Fruit fly (Drosophila melanogaster) whole organism, embryonic: Measurements from ENCODE around the gene hang.

Source experiments
- Aef1 ChIP-seq: fragments of 200-800 bp; sonication (Bioruptor generic); IDR thresholded peaks from 3 replicates; pipeline ENCODE4 v1.3.6; 2022; ENCODE audit warnings: missing biosample characterization, missing genetic modification characterization
- Bteb2 ChIP-seq: fragments of 200-800 bp; sonication (Bioruptor generic); optimal IDR thresholded peaks from 2 replicates; lab custom pipeline; 2016; ENCODE audit warnings: missing biosample characterization, missing genetic modification characterization
- CG10147 ChIP-seq: fragments of 200-800 bp; sonication (Bioruptor generic); optimal IDR thresholded peaks from 2 replicates; lab custom pipeline; 2019; ENCODE audit warnings: missing biosample characterization, mild to moderate bottlenecking, missing genetic modification characterization, moderate library complexity
- CG11695 ChIP-seq: fragments of 200-800 bp; sonication (Bioruptor generic); IDR thresholded peaks from 3 replicates; pipeline ENCODE4 v1.3.6; 2022; ENCODE audit warnings: missing biosample characterization, missing genetic modification characterization
- CG11723 ChIP-seq: fragments of 200-800 bp; sonication (Bioruptor generic); optimal IDR thresholded peaks from 2 replicates; lab custom pipeline; 2017; ENCODE audit warnings: missing biosample characterization, mild to moderate bottlenecking, missing genetic modification characterization
- CG12236 ChIP-seq: fragments of 200-800 bp; sonication (Bioruptor generic); optimal IDR thresholded peaks from 2 replicates; lab custom pipeline; 2016; ENCODE audit warnings: missing biosample characterization, missing genetic modification characterization
- CG14441 ChIP-seq: fragments of 200-800 bp; sonication (Bioruptor generic); IDR thresholded peaks from 2 replicates; pipeline ENCODE4 v1.3.6; 2022; ENCODE audit warnings: missing biosample characterization, missing genetic modification characterization
- CG15514 ChIP-seq: fragments of 200-800 bp; sonication (Bioruptor generic); optimal IDR thresholded peaks from 3 replicates; lab custom pipeline; 2017; ENCODE audit warnings: missing biosample characterization, missing genetic modification characterization, mild to moderate bottlenecking, moderate library complexity, missing genetic modification reagents
- CG18262 ChIP-seq: fragments of 200-800 bp; optimal IDR thresholded peaks from 3 replicates; lab custom pipeline; 2019; ENCODE audit warnings: missing biosample characterization, mild to moderate bottlenecking, missing genetic modification characterization, moderate library complexity
- CG2199 ChIP-seq: fragments of 200-800 bp; sonication (Bioruptor generic); IDR thresholded peaks from 3 replicates; pipeline ENCODE4 v1.3.6; 2022; ENCODE audit warnings: missing biosample characterization, missing genetic modification characterization
- CG30403 ChIP-seq: fragments of 200-800 bp; sonication (Bioruptor generic); optimal IDR thresholded peaks from 3 replicates; lab custom pipeline; 2016; ENCODE audit warnings: missing biosample characterization, missing genetic modification characterization
- CG30431 ChIP-seq: fragments of 200-800 bp; sonication (Bioruptor generic); optimal IDR thresholded peaks from 2 replicates; lab custom pipeline; 2017; ENCODE audit warnings: missing biosample characterization, missing genetic modification characterization
- CG31224 ChIP-seq: fragments of 200-800 bp; sonication (Bioruptor generic); IDR thresholded peaks from 2 replicates; pipeline ENCODE4 v1.3.6; 2022; ENCODE audit warnings: missing biosample characterization, missing genetic modification characterization
- CG33557 ChIP-seq: fragments of 200-800 bp; sonication (Bioruptor generic); optimal IDR thresholded peaks from 2 replicates; lab custom pipeline; 2019; ENCODE audit warnings: missing biosample characterization, mild to moderate bottlenecking, missing genetic modification characterization, moderate library complexity
- CG7372 ChIP-seq: fragments of 200-800 bp; sonication (Bioruptor generic); IDR thresholded peaks from 2 replicates; pipeline ENCODE4 v1.3.6; 2022; ENCODE audit warnings: missing biosample characterization, missing genetic modification characterization
- CG7745 ChIP-seq: fragments of 200-800 bp; sonication (Bioruptor generic); optimal IDR thresholded peaks from 2 replicates; lab custom pipeline; 2018; ENCODE audit warnings: missing biosample characterization, mild to moderate bottlenecking, missing genetic modification characterization, moderate library complexity
- CG7987 ChIP-seq: fragments of 200-800 bp; sonication (Bioruptor generic); optimal IDR thresholded peaks from 2 replicates; lab custom pipeline; 2018; ENCODE audit warnings: missing biosample characterization, mild to moderate bottlenecking, missing genetic modification characterization, moderate library complexity
- Chrac-16 ChIP-seq: fragments of 200-800 bp; sonication (Bioruptor generic); optimal IDR thresholded peaks from 3 replicates; lab custom pipeline; 2016; ENCODE audit warnings: missing biosample characterization, missing genetic modification characterization
- Dad ChIP-seq: fragments of 200-800 bp; sonication (Bioruptor generic); optimal IDR thresholded peaks from 3 replicates; lab custom pipeline; 2016; ENCODE audit warnings: missing biosample characterization, missing genetic modification characterization
- Dbx ChIP-seq: fragments of 200-800 bp; sonication (Bioruptor generic); IDR thresholded peaks from 3 replicates; pipeline ENCODE4 v1.3.6; 2022; ENCODE audit warnings: missing biosample characterization, missing genetic modification characterization
- Drgx ChIP-seq: fragments of 200-800 bp; sonication (Bioruptor generic); IDR thresholded peaks from 2 replicates; pipeline ENCODE4 v1.3.6; 2022; ENCODE audit warnings: missing biosample characterization, missing genetic modification characterization
- HLH54F ChIP-seq: fragments of 200-800 bp; sonication (Bioruptor generic); optimal IDR thresholded peaks from 3 replicates; lab custom pipeline; 2016; ENCODE audit warnings: missing biosample characterization, missing genetic modification characterization
- HmgZ ChIP-seq: fragments of 200-800 bp; sonication (Bioruptor generic); optimal IDR thresholded peaks from 2 replicates; lab custom pipeline; 2018; ENCODE audit warnings: missing biosample characterization, mild to moderate bottlenecking, missing genetic modification characterization
- MBD-R2 ChIP-seq: fragments of 200-800 bp; sonication (Bioruptor generic); IDR thresholded peaks from 2 replicates; pipeline ENCODE4 v1.3.6; 2022; ENCODE audit warnings: missing biosample characterization, missing genetic modification characterization
- Myb ChIP-seq: fragments of 200-800 bp; sonication (Bioruptor generic); optimal IDR thresholded peaks from 2 replicates; lab custom pipeline; 2016; ENCODE audit warnings: missing biosample characterization, missing genetic modification characterization
- Oli ChIP-seq: fragments of 200-800 bp; sonication (Bioruptor generic); optimal IDR thresholded peaks from 2 replicates; lab custom pipeline; 2018; ENCODE audit warnings: missing biosample characterization, mild to moderate bottlenecking, missing genetic modification characterization, moderate library complexity
- TFAM ChIP-seq: fragments of 200-800 bp; sonication (Bioruptor generic); optimal IDR thresholded peaks from 2 replicates; lab custom pipeline; 2017; ENCODE audit warnings: missing biosample characterization, missing genetic modification characterization, inconsistent platforms
- aop ChIP-seq: fragments of 200-800 bp; sonication (Bioruptor generic); IDR thresholded peaks from 2 replicates; pipeline ENCODE4 v1.3.6; 2022; ENCODE audit warnings: missing biosample characterization, missing genetic modification characterization
- ap ChIP-seq: fragments of 200-800 bp; sonication (Bioruptor generic); IDR thresholded peaks from 2 replicates; pipeline ENCODE4 v1.3.6; 2022; ENCODE audit warnings: missing biosample characterization, missing genetic modification characterization
- br ChIP-seq: fragments of >200 bp; optimal IDR thresholded peaks from 2 replicates; lab custom pipeline; 2017
- btn ChIP-seq: fragments of 200-800 bp; sonication (Bioruptor generic); optimal IDR thresholded peaks from 2 replicates; lab custom pipeline; 2016; ENCODE audit warnings: missing biosample characterization, missing genetic modification characterization
- ci ChIP-seq: fragments of 200-800 bp; sonication (Bioruptor generic); IDR thresholded peaks from 3 replicates; pipeline ENCODE4 v1.3.6; 2022; ENCODE audit warnings: missing biosample characterization, missing genetic modification characterization
- exex ChIP-seq: fragments of 200-800 bp; sonication (Bioruptor generic); optimal IDR thresholded peaks from 4 replicates; lab custom pipeline; 2018; ENCODE audit warnings: missing biosample characterization, mild to moderate bottlenecking, missing genetic modification characterization, moderate library complexity
- fd96Cb ChIP-seq: fragments of 200-800 bp; sonication (Bioruptor generic); optimal IDR thresholded peaks from 2 replicates; lab custom pipeline; 2018; ENCODE audit warnings: missing biosample characterization, mild to moderate bottlenecking, missing genetic modification characterization, moderate library complexity
- gem ChIP-seq: fragments of 200-800 bp; sonication (Bioruptor generic); optimal IDR thresholded peaks from 2 replicates; lab custom pipeline; 2019; ENCODE audit warnings: missing biosample characterization, mild to moderate bottlenecking, missing genetic modification characterization, moderate library complexity
- gro ChIP-seq: fragments of 200-800 bp; sonication (Bioruptor generic); optimal IDR thresholded peaks from 2 replicates; lab custom pipeline; 2016; ENCODE audit warnings: missing biosample characterization, missing genetic modification characterization
- hbn ChIP-seq: fragments of 200-800 bp; sonication (Bioruptor generic); IDR thresholded peaks from 2 replicates; pipeline ENCODE4 v1.3.6; 2022; ENCODE audit warnings: missing biosample characterization, missing genetic modification characterization; ENCODE audit not compliant: partially characterized antibody
- hth ChIP-seq: fragments of >200 bp; optimal IDR thresholded peaks from 2 replicates; lab custom pipeline; 2017; ENCODE audit warnings: inconsistent platforms
- kay ChIP-seq: fragments of 200-800 bp; sonication (Bioruptor generic); optimal IDR thresholded peaks from 2 replicates; lab custom pipeline; 2016; ENCODE audit warnings: missing biosample characterization, missing genetic modification characterization
- ken ChIP-seq: fragments of 200-800 bp; sonication (Bioruptor generic); IDR thresholded peaks from 3 replicates; pipeline ENCODE4 v1.3.6; 2022; ENCODE audit warnings: missing biosample characterization, missing genetic modification characterization
- pb ChIP-seq: fragments of 200-800 bp; sonication (Bioruptor generic); optimal IDR thresholded peaks from 3 replicates; lab custom pipeline; 2016; ENCODE audit warnings: missing biosample characterization, missing genetic modification characterization
- prd ChIP-seq, 3 experiments: fragments of >200 bp in 2 of 3; fragments of 200-800 bp in 1 of 3; sonication (Bioruptor generic) in 1 of 3; optimal IDR thresholded peaks in 2 of 3; IDR thresholded peaks in 1 of 3; 2 replicates in 2 of 3; 3 replicates in 1 of 3; pipeline versions ENCODE4 v1.3.6 to Lab custom; 2017 to 2022; ENCODE audit warnings: missing biosample characterization in 1 of 3, missing genetic modification characterization in 1 of 3
- run ChIP-seq: fragments of 200-800 bp; sonication (Bioruptor generic); optimal IDR thresholded peaks from 3 replicates; lab custom pipeline; 2018; ENCODE audit warnings: missing biosample characterization, mild to moderate bottlenecking, missing genetic modification characterization
- sc ChIP-seq, 3 experiments: fragments of >200 bp in 2 of 3; fragments of 200-800 bp in 1 of 3; sonication (Bioruptor generic) in 1 of 3; optimal IDR thresholded peaks; 2 replicates in 2 of 3; 3 replicates in 1 of 3; lab custom pipeline; 2017; ENCODE audit warnings: mild to moderate bottlenecking in 1 of 3, missing biosample characterization in 1 of 3, missing genetic modification characterization in 1 of 3, missing genetic modification reagents in 1 of 3
- scrt ChIP-seq: fragments of 200-800 bp; sonication (Bioruptor generic); optimal IDR thresholded peaks from 2 replicates; lab custom pipeline; 2018; ENCODE audit warnings: missing biosample characterization, mild to moderate bottlenecking, missing genetic modification characterization, moderate library complexity
- slp2 ChIP-seq: fragments of 200-800 bp; sonication (Bioruptor generic); optimal IDR thresholded peaks from 2 replicates; lab custom pipeline; 2016; ENCODE audit warnings: missing biosample characterization, missing genetic modification characterization
- so ChIP-seq: fragments of 200-800 bp; sonication (Bioruptor generic); IDR thresholded peaks from 3 replicates; pipeline ENCODE4 v1.3.6; 2022; ENCODE audit warnings: missing biosample characterization, missing genetic modification characterization
- tap ChIP-seq: fragments of 200-800 bp; optimal IDR thresholded peaks from 3 replicates; lab custom pipeline; 2019; ENCODE audit warnings: missing biosample characterization, mild to moderate bottlenecking, missing genetic modification characterization, moderate library complexity
- unpg ChIP-seq: fragments of 200-800 bp; sonication (Bioruptor generic); optimal IDR thresholded peaks from 3 replicates; lab custom pipeline; 2018; ENCODE audit warnings: missing biosample characterization, mild to moderate bottlenecking, missing genetic modification characterization, moderate library complexity
- wor ChIP-seq: fragments of 200-800 bp; sonication (Bioruptor generic); IDR thresholded peaks from 2 replicates; pipeline ENCODE4 v1.3.6; 2022; ENCODE audit warnings: missing biosample characterization, missing genetic modification characterization
- zf30C ChIP-seq: fragments of 200-800 bp; sonication (Bioruptor generic); optimal IDR thresholded peaks from 3 replicates; lab custom pipeline; 2018; ENCODE audit warnings: missing biosample characterization, mild to moderate bottlenecking, missing genetic modification characterization

Gene hang

DNA sequence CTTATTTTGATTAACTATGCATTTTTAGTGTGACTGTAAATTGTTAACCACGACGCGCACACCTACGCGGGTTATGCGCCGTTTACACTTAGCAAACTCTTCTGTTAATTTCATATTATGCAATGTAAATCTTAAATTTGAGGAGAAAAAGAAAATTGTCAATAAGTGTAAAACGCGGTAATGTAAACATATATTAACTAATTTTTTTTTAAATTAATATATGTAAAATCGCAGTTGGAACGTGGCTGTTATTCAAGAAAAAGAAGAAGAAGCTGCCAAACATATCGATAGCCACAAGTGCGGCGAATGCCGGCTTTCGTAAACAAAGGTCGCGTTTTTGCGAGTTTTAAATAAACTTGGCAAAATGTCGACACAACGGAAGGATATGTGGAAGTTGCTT is 31.2 kb upstream of the hang start, which contains the start of the genes TH1 and mei-41 (continued):
- TF ChIP-seq CG15514 (GFP tag; lab: Kevin White, UChicago) (no peak), Bteb2 (GFP tag; lab: Kevin White, UChicago) (peak; percentile 12), zf30C (GFP tag; lab: Kevin White, UChicago) (no peak), hbn (GFP tag; lab: Robert Waterston, UW) (no peak), hth (no peak), kay (GFP tag; lab: Kevin White, UChicago) (peak; percentile 76), CG12236 (GFP tag; lab: Kevin White, UChicago) (peak; percentile 27), slp2 (GFP tag; lab: Kevin White, UChicago) (peak; percentile 48), CG2199 (GFP tag; lab: Robert Waterston, UW) (peak; percentile 91), fd96Cb (tag; lab: Kevin White, UChicago) (peak; percentile 93), so (GFP tag; lab: Robert Waterston, UW) (peak; percentile 82), TFAM (GFP tag; lab: Kevin White, UChicago) (no peak), CG11695 (GFP tag; lab: Robert Waterston, UW) (peak; percentile 92), Myb (GFP tag; lab: Kevin White, UChicago) (peak; percentile 12), ap (GFP tag; lab: Robert Waterston, UW) (peak; percentile 92), Dbx (GFP tag; lab: Robert Waterston, UW) (peak; percentile 95), ken (GFP tag; lab: Robert Waterston, UW) (peak; percentile 96), CG18262 (tag; lab: Kevin White, UChicago) (no peak), scrt (GFP tag; lab: Kevin White, UChicago) (no peak), Dad (peak; percentile 57), CG7987 (GFP tag; lab: Kevin White, UChicago) (peak; percentile 56), gem (tag; lab: Kevin White, UChicago) (peak; percentile 96), Oli (tag; lab: Kevin White, UChicago) (peak; percentile 88), aop (GFP tag; lab: Robert Waterston, UW) (peak; percentile 66; the same call in 1 of the 2 replicates), CG10147 (no peak), CG7372 (GFP tag; lab: Robert Waterston, UW) (peak; percentile 97), CG7745 (tag; lab: Kevin White, UChicago) (no peak), CG11723 (peak; percentile 79), Aef1 (GFP tag; lab: Robert Waterston, UW) (peak; percentile 96), wor (GFP tag; lab: Robert Waterston, UW) (peak; percentile 93), ci (peak; percentile 93), prd (optimal IDR thresholded peaks at IDR 0.05; lab: Kevin White, UChicago) (no peak), prd (GFP tag; IDR thresholded peaks at IDR 0.05; lab: Robert Waterston, UW) (peak; percentile 98), gro (GFP tag; lab: Kevin White, UChicago) (no peak), HLH54F (peak; percentile 66), CG30431 (GFP tag; lab: Kevin White, UChicago) (peak; percentile 88), pb (GFP tag; lab: Kevin White, UChicago) (no peak), br (lab: Kevin White, UChicago) (no peak), CG33557 (GFP tag; lab: Kevin White, UChicago) (peak; percentile 80), run (tag; lab: Kevin White, UChicago) (peak; percentile 50), sc (optimal IDR thresholded peaks at IDR 0.05; lab: Kevin White, UChicago) (no peak), sc (GFP tag; optimal IDR thresholded peaks at IDR 0.05; lab: Kevin White, UChicago) (peak; percentile 74), HmgZ (tag; lab: Kevin White, UChicago) (peak; percentile 79), CG14441 (GFP tag; lab: Robert Waterston, UW) (peak; percentile 96), CG31224 (GFP tag; lab: Robert Waterston, UW) (peak; percentile 90), tap (tag; lab: Kevin White, UChicago) (no peak), exex (tag; lab: Kevin White, UChicago) (no peak), unpg (GFP tag; lab: Kevin White, UChicago) (no peak), MBD-R2 (peak; percentile 95), Drgx (GFP tag; lab: Robert Waterston, UW) (peak; percentile 89), CG30403 (GFP tag; lab: Kevin White, UChicago) (peak; percentile 90), btn (no peak), Chrac-16 (peak; percentile 88)
